Worm (Caenorhabditis elegans) whole organism, L4/young adult: ENCODE results near the gene catp-8.

Experiments
- W03F9.2 ChIP-seq: fragments of 150-350 bp; optimal IDR thresholded peaks from 2 replicates; lab custom pipeline; 2014; ENCODE audit warnings: missing biosample characterization, missing genetic modification characterization
- dao-5 ChIP-seq: sonication (generic microtip); optimal IDR thresholded peaks from 2 replicates; lab custom pipeline; 2016; ENCODE audit warnings: missing genotype, missing genetic modification characterization, moderate library complexity, missing compliant biosample characterization
- him-1 ChIP-seq: sonication (generic microtip); optimal IDR thresholded peaks from 2 replicates; lab custom pipeline; 2016; ENCODE audit warnings: missing genotype, missing genetic modification reagents, missing genetic modification characterization, missing compliant biosample characterization

catp-8 gene

DNA sequence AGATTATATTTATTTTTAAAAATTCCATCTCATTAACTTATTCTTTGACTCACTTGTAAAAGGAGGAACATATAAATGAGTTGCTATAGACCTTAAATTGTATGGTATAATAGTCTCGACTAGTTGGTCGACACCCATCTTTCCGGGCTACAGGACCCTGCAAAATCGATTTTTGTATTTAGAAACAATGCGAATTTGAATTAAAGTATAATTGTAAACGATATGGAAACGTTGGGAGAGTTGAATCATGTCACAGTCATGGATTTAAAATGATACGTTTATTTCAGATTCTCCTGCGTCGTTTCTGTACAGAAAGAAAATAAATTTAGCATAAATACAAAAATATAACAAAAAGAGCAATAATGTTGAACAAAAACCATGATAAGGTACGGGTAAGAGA is at the start of gene catp-8:
Gene catp-8, minus strand, starts transcription at position 157 of the 400 bp plus-strand sequence.
- no peak for TF ChIP-seq dao-5 (tag; lab: Kevin White, UChicago)
- TF ChIP-seq W03F9.2 (tag; lab: Kevin White, UChicago): no peak
- TF ChIP-seq him-1 (tag; lab: Kevin White, UChicago): no peak

DNA sequence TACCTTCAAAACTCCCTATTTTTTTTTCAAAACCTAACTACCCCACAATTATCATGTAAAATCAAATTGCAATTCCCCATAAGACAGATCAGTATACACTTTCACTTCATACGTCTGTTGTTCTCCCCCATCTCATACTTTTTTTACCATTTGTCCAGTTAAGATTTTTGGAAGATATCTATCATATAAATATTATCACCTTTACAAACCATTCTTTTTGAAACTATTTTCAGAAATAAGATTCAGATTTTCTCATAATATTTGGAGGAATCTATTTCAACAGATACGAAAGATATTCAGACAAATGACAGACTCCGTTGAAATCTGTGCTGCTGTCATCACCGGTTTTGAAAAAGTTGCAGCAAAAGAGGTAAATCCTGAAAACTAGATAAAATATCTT is 48.7 kb upstream of the catp-8 start, which contains the start of gene M04B2.2:
Gene M04B2.2, plus strand, starts transcription at position 301 of the 400 bp plus-strand sequence.
- TF ChIP-seq dao-5 (tag; lab: Kevin White, UChicago): peak; percentile 2
- TF ChIP-seq him-1 (tag; lab: Kevin White, UChicago): no peak

DNA sequence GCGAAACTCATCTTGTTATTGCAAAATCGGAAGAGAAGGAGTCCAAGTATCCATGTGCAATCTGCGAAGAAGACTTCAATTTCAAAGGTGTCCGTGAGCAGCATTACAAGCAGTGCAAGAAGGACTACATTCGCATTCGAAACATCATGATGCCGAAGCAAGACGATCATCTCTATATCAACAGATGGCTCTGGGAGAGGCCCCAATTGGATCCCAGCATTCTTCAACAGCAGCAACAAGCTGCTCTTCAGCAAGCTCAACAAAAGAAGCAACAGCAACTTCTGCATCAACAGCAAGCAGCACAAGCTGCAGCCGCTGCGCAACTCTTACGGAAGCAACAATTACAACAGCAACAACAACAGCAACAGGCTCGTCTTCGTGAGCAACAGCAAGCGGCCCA is 47.1 kb upstream of the catp-8 start:
- TF ChIP-seq dao-5 (tag; lab: Kevin White, UChicago) (no peak), W03F9.2 (tag; lab: Kevin White, UChicago) (no peak), him-1 (tag; lab: Kevin White, UChicago) (no peak)

DNA sequence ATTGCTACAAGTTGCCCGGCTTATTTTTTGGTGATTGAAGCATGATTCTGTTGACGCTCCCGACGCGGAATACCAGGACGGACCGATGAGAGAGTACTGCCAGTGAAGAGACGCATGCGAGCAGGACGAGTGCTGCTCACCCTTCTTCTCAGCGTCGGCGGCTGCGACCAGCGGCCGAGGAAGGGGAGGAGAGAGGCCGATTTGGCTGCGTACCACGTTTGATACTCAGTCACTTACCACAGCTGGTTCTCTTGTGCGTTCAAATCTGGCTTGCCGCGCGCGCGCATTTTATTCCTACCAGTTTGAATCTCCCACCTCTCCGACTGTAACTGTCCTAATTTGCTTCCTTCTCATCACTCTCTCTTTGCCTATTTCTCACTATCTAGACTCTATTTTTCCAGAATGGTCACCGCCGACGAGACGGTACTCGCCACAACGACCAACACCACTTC is 45.2 kb upstream of the catp-8 start, which contains the start of gene mep-1:
Gene mep-1, plus strand, starts transcription at position 402 of the 452 bp plus-strand sequence.
- TF ChIP-seq W03F9.2 (tag; lab: Kevin White, UChicago) (peak; percentile 24), dao-5 (tag; lab: Kevin White, UChicago) (no peak), him-1 (tag; lab: Kevin White, UChicago) (peak; percentile 50)

DNA sequence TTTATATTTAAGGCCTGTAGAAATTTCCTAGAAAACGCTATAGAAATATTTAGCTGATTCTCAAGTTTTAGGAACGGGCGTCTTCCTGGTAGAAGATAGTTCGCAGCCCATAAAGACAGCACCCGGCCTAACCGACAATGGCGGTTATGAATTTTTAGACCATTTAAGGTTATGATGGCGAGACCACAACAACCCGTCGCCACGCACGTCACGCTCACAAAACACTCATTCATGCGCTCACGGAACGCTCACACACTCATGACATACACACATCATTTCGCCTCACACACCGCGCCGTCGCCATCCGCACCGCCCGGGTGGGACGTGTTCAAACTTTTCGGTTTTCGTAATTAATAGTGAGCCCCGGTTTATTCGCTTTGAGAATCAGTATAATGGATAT is 44.6 kb upstream of the catp-8 start:
- TF ChIP-seq him-1 (tag; lab: Kevin White, UChicago) (no peak), dao-5 (tag; lab: Kevin White, UChicago) (no peak), W03F9.2 (tag; lab: Kevin White, UChicago) (no peak)

DNA sequence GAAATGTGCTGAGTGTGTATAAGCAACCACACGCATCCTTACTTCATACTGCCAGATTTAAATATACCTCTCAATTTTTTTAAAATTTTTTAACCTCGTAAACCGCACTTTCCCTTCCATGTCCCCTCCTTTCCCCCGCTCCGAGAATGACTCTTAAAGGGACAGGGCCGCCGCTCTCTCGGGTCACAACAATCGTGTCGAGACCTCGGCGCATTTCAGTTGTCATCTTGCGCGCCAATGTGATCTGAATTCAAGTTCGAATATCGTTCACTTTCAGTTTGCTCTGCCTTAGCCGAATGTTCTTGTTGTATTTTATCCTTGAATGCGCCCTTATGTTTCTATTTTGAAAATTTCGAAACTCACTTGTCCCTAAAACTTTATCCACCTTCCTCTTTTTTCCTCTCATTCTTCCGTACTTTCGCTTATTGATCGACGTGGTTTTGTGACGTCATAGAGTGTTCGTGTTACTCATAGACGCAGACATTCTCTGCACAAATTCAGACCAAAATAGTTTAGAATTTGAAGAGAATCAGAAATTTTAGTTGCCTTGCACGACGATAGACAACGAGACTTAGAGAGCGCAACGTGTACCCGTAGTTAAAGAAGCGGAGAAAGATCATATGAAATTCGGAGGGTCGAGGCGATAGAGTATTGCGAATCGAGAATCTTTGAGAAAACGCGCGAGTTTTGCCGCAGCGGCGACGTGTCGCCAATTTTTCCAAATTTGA is 43.3 kb upstream of the catp-8 start:
- no peak for TF ChIP-seq him-1 (tag; lab: Kevin White, UChicago)
- TF ChIP-seq W03F9.2 (tag; lab: Kevin White, UChicago): peak; percentile 22
- TF ChIP-seq dao-5 (tag; lab: Kevin White, UChicago): no peak

DNA sequence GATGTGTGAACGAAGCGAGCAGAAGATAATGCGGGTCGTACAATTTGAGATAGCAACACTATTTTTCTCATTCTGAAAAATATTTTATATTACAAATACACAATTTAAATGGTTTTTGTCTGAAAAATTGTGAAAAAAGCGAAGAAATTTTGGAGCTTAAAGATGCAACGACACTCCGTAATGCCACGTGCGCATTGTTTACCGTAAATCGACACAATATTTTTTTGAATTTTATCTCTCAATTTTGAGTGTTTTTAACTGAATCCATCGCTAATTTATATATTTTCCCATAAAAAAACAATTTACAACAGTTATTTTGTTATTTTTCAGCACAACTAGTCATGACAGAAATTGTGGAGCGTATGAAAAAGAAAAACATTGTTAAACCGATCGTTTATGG is 41.9 kb upstream of the catp-8 start, which contains the start of the genes M04B2.4 and gfl-1:
Gene M04B2.4, minus strand, starts transcription at position 72 of the 400 bp plus-strand sequence.
Gene gfl-1, plus strand, starts transcription at position 331 of the 400 bp plus-strand sequence.
- no peak for TF ChIP-seq dao-5 (tag; lab: Kevin White, UChicago)
- no peak for TF ChIP-seq W03F9.2 (tag; lab: Kevin White, UChicago)
- no peak for TF ChIP-seq him-1 (tag; lab: Kevin White, UChicago)

DNA sequence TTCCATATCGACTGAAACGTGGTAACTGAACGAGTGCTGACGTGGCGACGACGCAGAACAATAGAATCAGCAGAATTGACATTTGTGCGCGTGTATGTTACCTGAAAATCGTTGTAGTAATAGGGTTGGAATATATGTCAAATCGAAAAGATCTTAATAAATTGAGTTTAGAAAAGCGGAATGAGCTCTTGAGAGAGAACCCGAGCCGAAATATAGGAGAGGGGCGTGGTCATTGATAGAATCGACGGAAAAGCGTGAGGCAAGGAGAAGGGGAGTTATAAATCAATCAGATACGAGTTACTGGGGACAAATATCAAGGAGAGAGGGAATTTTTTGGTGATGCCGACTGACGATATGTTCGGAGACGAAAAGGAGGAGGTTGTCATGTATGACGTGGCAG is 31.6 kb upstream of the catp-8 start, which contains the start of gene M04B2.6:
Gene M04B2.6, minus strand, starts transcription at position 101 of the 400 bp plus-strand sequence.
- no peak for TF ChIP-seq him-1 (tag; lab: Kevin White, UChicago)
- TF ChIP-seq W03F9.2 (tag; lab: Kevin White, UChicago): no peak
- no peak for TF ChIP-seq dao-5 (tag; lab: Kevin White, UChicago)

DNA sequence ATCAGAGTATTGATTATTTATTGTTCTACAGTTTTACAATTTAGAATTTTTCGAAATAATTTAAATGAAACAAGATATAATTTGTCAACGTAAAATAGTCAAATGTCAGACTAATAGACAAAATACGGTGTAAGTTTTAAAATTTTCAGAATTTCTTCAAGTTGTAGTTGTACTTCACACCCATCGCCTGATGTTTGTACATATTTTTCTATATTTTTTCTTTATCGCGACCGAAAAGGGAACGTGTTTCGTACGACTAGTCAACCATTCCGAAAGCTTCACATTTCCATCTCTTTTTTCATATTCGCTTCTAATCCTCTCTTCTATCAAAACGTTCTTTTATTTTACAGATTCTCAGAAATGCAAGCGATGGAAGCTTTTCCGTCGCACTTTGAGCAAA is 25.4 kb upstream of the catp-8 start, which contains the start of gene twk-25:
Gene twk-25, plus strand, starts transcription at position 301 of the 400 bp plus-strand sequence.
- TF ChIP-seq dao-5 (tag; lab: Kevin White, UChicago): no peak
- TF ChIP-seq him-1 (tag; lab: Kevin White, UChicago): no peak
- no peak for TF ChIP-seq W03F9.2 (tag; lab: Kevin White, UChicago)

DNA sequence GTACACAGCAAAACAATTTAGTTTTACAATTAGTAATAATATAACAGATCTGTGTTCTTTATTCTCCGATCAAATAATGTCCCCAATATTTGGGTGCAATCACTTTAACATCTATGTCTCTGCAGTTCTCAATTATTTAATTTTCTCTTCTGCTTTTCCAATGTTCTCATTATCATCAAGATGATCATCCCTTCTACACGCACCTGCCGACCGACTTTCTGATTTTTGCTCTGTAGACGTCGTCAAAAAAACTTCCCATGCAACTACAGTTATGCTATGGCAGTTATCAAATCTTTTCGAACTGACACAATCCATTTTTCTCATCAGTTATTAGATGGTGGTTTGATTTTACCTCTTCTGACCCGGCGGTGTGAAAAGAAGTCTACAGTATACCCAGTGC is 24.6 kb upstream of the catp-8 start:
- TF ChIP-seq W03F9.2 (tag; lab: Kevin White, UChicago) (no peak), him-1 (tag; lab: Kevin White, UChicago) (no peak), dao-5 (tag; lab: Kevin White, UChicago) (no peak)

DNA sequence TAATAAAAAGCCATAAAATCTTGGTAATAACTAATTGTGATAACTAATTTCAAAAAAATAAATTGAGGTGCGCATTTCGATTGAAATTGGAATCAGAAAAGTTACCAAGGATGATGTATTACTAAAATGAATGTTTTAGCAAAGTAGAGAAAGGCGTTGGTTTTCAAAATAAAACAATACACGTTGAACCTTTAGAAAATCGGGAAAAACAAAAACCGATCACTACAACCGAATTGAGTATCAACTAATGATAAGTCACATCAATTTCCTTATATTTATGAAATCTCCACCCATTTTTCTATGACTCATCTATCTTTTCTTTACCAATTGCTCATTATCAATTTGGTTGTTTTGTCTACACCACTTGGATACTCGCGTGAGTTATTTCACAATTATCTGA is 21.4 kb upstream of the catp-8 start, which contains the start of gene H21P03.10:
Gene H21P03.10, plus strand, starts transcription at position 301 of the 400 bp plus-strand sequence.
- TF ChIP-seq W03F9.2 (tag; lab: Kevin White, UChicago) (no peak), him-1 (tag; lab: Kevin White, UChicago) (no peak), dao-5 (tag; lab: Kevin White, UChicago) (no peak)

DNA sequence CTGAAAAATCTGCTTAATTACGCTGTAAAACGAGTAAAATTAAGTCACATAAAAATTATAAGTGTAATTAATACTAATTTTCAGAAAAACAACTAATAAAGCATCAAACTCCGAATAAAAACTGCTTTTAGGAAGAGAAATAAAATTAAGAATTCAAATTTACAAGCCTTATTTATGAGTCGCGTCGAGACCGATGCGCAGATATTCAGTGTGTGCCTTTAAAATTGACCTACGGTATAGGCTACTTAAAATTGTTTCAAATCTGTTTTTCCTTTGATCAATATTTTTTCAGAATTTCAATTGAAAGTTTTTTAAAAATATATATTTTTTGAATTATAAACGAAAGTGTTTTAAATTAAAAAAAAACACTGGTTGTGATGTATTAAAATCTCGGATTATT is 19.1 kb upstream of the catp-8 start, which contains the start of gene sms-1:
Gene sms-1, minus strand, starts transcription at position 6 of the 400 bp plus-strand sequence.
- TF ChIP-seq W03F9.2 (tag; lab: Kevin White, UChicago) (no peak), him-1 (tag; lab: Kevin White, UChicago) (no peak), dao-5 (tag; lab: Kevin White, UChicago) (no peak)

DNA sequence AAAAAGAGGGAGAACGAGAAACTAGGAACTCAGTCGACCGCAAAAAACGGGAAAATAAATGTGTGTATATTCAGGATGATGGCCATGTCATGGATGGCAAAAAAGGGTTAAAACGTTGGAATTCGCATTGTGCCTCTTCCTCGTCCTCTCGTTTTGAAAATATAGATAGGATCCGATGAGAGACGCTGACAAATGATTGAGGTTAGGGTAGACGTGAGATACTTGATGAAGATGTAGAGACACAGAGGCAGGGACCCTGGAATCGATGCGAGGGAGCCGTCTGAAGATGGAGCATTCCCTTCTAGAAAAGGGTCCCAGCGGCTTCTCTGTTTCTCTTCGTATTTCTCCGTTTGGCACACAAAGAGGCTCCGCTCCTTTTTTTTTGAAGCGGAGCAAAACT is 15.9 kb upstream of the catp-8 start:
- TF ChIP-seq dao-5 (tag; lab: Kevin White, UChicago): no peak
- TF ChIP-seq him-1 (tag; lab: Kevin White, UChicago): peak; percentile 70
- no peak for TF ChIP-seq W03F9.2 (tag; lab: Kevin White, UChicago)
